Worm (Caenorhabditis elegans): ENCODE data around the gene srw-4.

The srw-4 gene

ce11 chrV:2864899-2865298, 23.7 kb downstream of the srw-4 start, which contains the start of gene srh-240:
TSS of gene srh-240 (plus strand) at chrV:2865199.
- no peak for TF ChIP-seq peb-1 (tag; optimal IDR thresholded peaks at IDR 0.05)
- TF ChIP-seq unc-62 (GFP tag; optimal IDR thresholded peaks at IDR 0.05) = no peak
- TF ChIP-seq nhr-12 (tag; optimal IDR thresholded peaks at IDR 0.05) = no peak
- no peak for TF ChIP-seq egl-27 (tag; optimal IDR thresholded peaks at IDR 0.05)
- TF ChIP-seq mdl-1 (tag; optimal IDR thresholded peaks at IDR 0.05) = no peak
- TF ChIP-seq nhr-11 (tag; optimal IDR thresholded peaks at IDR 0.05) = no peak
- no peak for TF ChIP-seq elt-3 (tag; optimal IDR thresholded peaks at IDR 0.05)
- no peak for TF ChIP-seq blmp-1 (tag; optimal IDR thresholded peaks at IDR 0.05; ENCODE audit: insufficient read depth)
- no peak for TF ChIP-seq ztf-1 (GFP tag; conservative IDR thresholded peaks at IDR 0.05)
- TF ChIP-seq nhr-21 (tag; optimal IDR thresholded peaks at IDR 0.05) = no peak

- TF ChIP-seq nhr-77 (tag; optimal IDR thresholded peaks at IDR 0.05) (no peak), peb-1 (tag; optimal IDR thresholded peaks at IDR 0.05) (no peak), aly-2 (tag; optimal IDR thresholded peaks at IDR 0.05) (no peak), elt-3 (tag; optimal IDR thresholded peaks at IDR 0.05) (no peak), C34F6.9 (tag; optimal IDR thresholded peaks at IDR 0.05) (no peak), lsy-2 (tag; optimal IDR thresholded peaks at IDR 0.05) (no peak), blmp-1 (tag; optimal IDR thresholded peaks at IDR 0.05; ENCODE audit: insufficient read depth) (no peak), dmd-4 (tag; optimal IDR thresholded peaks at IDR 0.05) (no peak), gmeb-1 (tag; optimal IDR thresholded peaks at IDR 0.05) (no peak)
Measured at ce11 chrV:2863033-2863432, 25.5 kb downstream of the srw-4 start, which contains the start of gene srh-272. TSS of gene srh-272 (plus strand) at chrV:2863333.

- TF ChIP-seq crh-2 (tag; optimal IDR thresholded peaks at IDR 0.05) = no peak
Measured at ce11 chrV:2861505-2861904, 27.1 kb downstream of the srw-4 start, which contains the start of gene srh-270. TSS of gene srh-270 (minus strand) at chrV:2861605.

- TF ChIP-seq F13H6.1 (tag; optimal IDR thresholded peaks at IDR 0.05) (no peak), unc-55 (GFP tag; optimal IDR thresholded peaks at IDR 0.05) (no peak), elt-1 (tag; optimal IDR thresholded peaks at IDR 0.05) (no peak), nhr-11 (tag; optimal IDR thresholded peaks at IDR 0.05) (no peak), nhr-10 (tag; optimal IDR thresholded peaks at IDR 0.05) (no peak), lin-13 (GFP tag; optimal IDR thresholded peaks at IDR 0.05) (no peak), unc-39 (tag; optimal IDR thresholded peaks at IDR 0.05) (no peak), lin-39 (tag; optimal IDR thresholded peaks at IDR 0.05) (no peak), nhr-25 (tag; optimal IDR thresholded peaks at IDR 0.05) (no peak), nhr-129 (tag; optimal IDR thresholded peaks at IDR 0.05) (no peak), ztf-4 (tag; optimal IDR thresholded peaks at IDR 0.05) (no peak), nhr-23 (tag; optimal IDR thresholded peaks at IDR 0.05) (no peak), ztf-11 (tag; optimal IDR thresholded peaks at IDR 0.05) (no peak)
Measured at ce11 chrV:2859738-2860137, 28.8 kb downstream of the srw-4 start, which contains the start of gene srj-54. TSS of gene srj-54 (minus strand) at chrV:2859838.

- no peak for TF ChIP-seq nhr-237 (tag; optimal IDR thresholded peaks at IDR 0.05)
- TF ChIP-seq mbf-1 (tag; optimal IDR thresholded peaks at IDR 0.05) = no peak
- TF ChIP-seq nhr-129 (tag; optimal IDR thresholded peaks at IDR 0.05) = no peak
- no peak for TF ChIP-seq crh-2 (tag; optimal IDR thresholded peaks at IDR 0.05)
- TF ChIP-seq ZK546.5 (tag; optimal IDR thresholded peaks at IDR 0.05) = no peak
- TF ChIP-seq lsy-2 (tag; optimal IDR thresholded peaks at IDR 0.05) = no peak
- TF ChIP-seq skn-1 (tag; optimal IDR thresholded peaks at IDR 0.05) = no peak
- no peak for TF ChIP-seq unc-55 (GFP tag; optimal IDR thresholded peaks at IDR 0.05)
- TF ChIP-seq nhr-77 (tag; optimal IDR thresholded peaks at IDR 0.05) = no peak
- TF ChIP-seq sma-9 (GFP tag; optimal IDR thresholded peaks at IDR 0.05) = no peak
- TF ChIP-seq sma-9 (tag; optimal IDR thresholded peaks at IDR 0.05) = no peak
- no peak for TF ChIP-seq mab-5 (tag; optimal IDR thresholded peaks at IDR 0.05)
- TF ChIP-seq snpc-4 (tag; optimal IDR thresholded peaks at IDR 0.05) = no peak
- TF ChIP-seq elt-3 (tag; optimal IDR thresholded peaks at IDR 0.05) = no peak
- no peak for TF ChIP-seq nhr-11 (tag; optimal IDR thresholded peaks at IDR 0.05)
- no peak for TF ChIP-seq ceh-82 (tag; optimal IDR thresholded peaks at IDR 0.05)
- no peak for TF ChIP-seq nhr-25 (tag; optimal IDR thresholded peaks at IDR 0.05)
Measured at ce11 chrV:2857842-2858241, 30.7 kb downstream of the srw-4 start, which contains the start of gene srj-55. TSS of gene srj-55 (minus strand) at chrV:2857942.
